Worm (Caenorhabditis elegans) whole organism, young adult: ENCODE results near the gene col-10.
A peak's percentile ranks its signal among the peaks of the same experiment; 100 is the strongest.

Experiments used
- B0019.2 ChIP-seq: fragments of 200-800 bp; sonication (Bioruptor generic); conservative IDR thresholded peaks from 2 replicates; pipeline ENCODE4 v1.3.6; 2022; ENCODE audit warnings: missing genetic modification reagents, missing genetic modification characterization, missing compliant biosample characterization
- D2030.7 ChIP-seq: fragments of 200-800 bp; sonication (Bioruptor generic); IDR thresholded peaks from 2 replicates; pipeline ENCODE4 v1.3.6; 2022; ENCODE audit warnings: missing genetic modification reagents, missing genetic modification characterization, missing compliant biosample characterization
- F22D6.2 ChIP-seq: sonication (generic microtip); optimal IDR thresholded peaks from 2 replicates; lab custom pipeline; 2016; ENCODE audit warnings: mild to moderate bottlenecking, missing genetic modification characterization, missing compliant biosample characterization
- F33H1.4 ChIP-seq: fragments of 200-800 bp; sonication (Bioruptor generic); IDR thresholded peaks from 2 replicates; pipeline ENCODE4 v1.3.6; 2022; ENCODE audit warnings: missing genetic modification reagents, missing genetic modification characterization, missing compliant biosample characterization
- F39B2.1 ChIP-seq: fragments of 200-800 bp; sonication (Bioruptor generic); IDR thresholded peaks from 2 replicates; pipeline ENCODE4 v1.3.6; 2022; ENCODE audit warnings: missing genetic modification reagents, missing genetic modification characterization, missing compliant biosample characterization
- F55B11.4 ChIP-seq: sonication (generic microtip); optimal IDR thresholded peaks from 2 replicates; lab custom pipeline; 2016; ENCODE audit warnings: missing compliant biosample characterization, missing genetic modification characterization, borderline replicate concordance; ENCODE audit not compliant: insufficient read depth
- K12H6.12 ChIP-seq: fragments of 200-800 bp; sonication (Bioruptor generic); optimal IDR thresholded peaks from 2 replicates; lab custom pipeline; 2018; ENCODE audit warnings: mild to moderate bottlenecking, missing genetic modification characterization, missing compliant biosample characterization
- Y53G8AR.9 ChIP-seq: fragments of 200-800 bp; sonication (Bioruptor generic); conservative IDR thresholded peaks from 2 replicates; pipeline ENCODE4 v1.3.6; 2022; ENCODE audit warnings: missing genetic modification reagents, missing genetic modification characterization, missing compliant biosample characterization
- ZK185.1 ChIP-seq: sonication (generic microtip); optimal IDR thresholded peaks from 2 replicates; lab custom pipeline; 2016; ENCODE audit warnings: mild to moderate bottlenecking, missing genetic modification characterization, missing compliant biosample characterization; ENCODE audit not compliant: poor library complexity, severe bottlenecking
- ama-1 ChIP-seq, 3 experiments: fragments of 150-350 bp in 1 of 3; sonication (generic microtip) in 2 of 3; optimal IDR thresholded peaks; 2 replicates each; lab custom pipeline; 2014 to 2018; ENCODE audit warnings: missing biosample characterization in 2 of 3, missing genetic modification characterization in 2 of 3, missing genetic modification reagents in 2 of 3
- bed-1 ChIP-seq: fragments of 200-800 bp; sonication (Bioruptor generic); IDR thresholded peaks from 2 replicates; pipeline ENCODE4 v1.3.6; 2022; ENCODE audit warnings: missing genetic modification reagents, missing genetic modification characterization, missing compliant biosample characterization
- ceh-27 ChIP-seq: fragments of 200-800 bp; sonication (Bioruptor generic); optimal IDR thresholded peaks from 2 replicates; lab custom pipeline; 2018; ENCODE audit warnings: mild to moderate bottlenecking, missing genetic modification characterization, moderate library complexity, missing compliant biosample characterization
- dpff-1 ChIP-seq: sonication (generic microtip); optimal IDR thresholded peaks from 2 replicates; lab custom pipeline; 2017; ENCODE audit warnings: mild to moderate bottlenecking, missing genetic modification characterization, missing compliant biosample characterization
- egrh-3 ChIP-seq: fragments of 200-800 bp; sonication (Bioruptor generic); IDR thresholded peaks from 2 replicates; pipeline ENCODE4 v1.3.6; 2022; ENCODE audit warnings: missing genetic modification reagents, missing genetic modification characterization, missing compliant biosample characterization
- him-1 ChIP-seq: sonication (generic microtip); optimal IDR thresholded peaks from 2 replicates; lab custom pipeline; 2016; ENCODE audit warnings: missing genotype, missing genetic modification reagents, missing genetic modification characterization, missing compliant biosample characterization
- hmg-1.2 ChIP-seq: fragments of 200-800 bp; sonication (Bioruptor generic); IDR thresholded peaks from 2 replicates; pipeline ENCODE4 v1.3.6; 2022; ENCODE audit warnings: missing genetic modification reagents, missing genetic modification characterization, missing compliant biosample characterization
- hrde-1 ChIP-seq: sonication (generic microtip); optimal IDR thresholded peaks from 2 replicates; lab custom pipeline; 2016; ENCODE audit warnings: missing genetic modification characterization, mild to moderate bottlenecking, missing compliant biosample characterization, moderate library complexity, missing genotype, missing genetic modification reagents, borderline replicate concordance
- lag-1 ChIP-seq: fragments of 200-800 bp; sonication (Bioruptor generic); IDR thresholded peaks from 2 replicates; pipeline ENCODE4 v1.3.6; 2022; ENCODE audit warnings: missing genetic modification reagents, missing genetic modification characterization, missing compliant biosample characterization
- let-607 ChIP-seq, 2 experiments: fragments of 200-800 bp in 1 of 2; sonication (Bioruptor generic) in 1 of 2; sonication (generic microtip) in 1 of 2; optimal IDR thresholded peaks; 2 replicates each; lab custom pipeline; 2016 to 2018; ENCODE audit warnings: mild to moderate bottlenecking in 2 of 2, missing compliant biosample characterization in 2 of 2, missing genetic modification characterization in 2 of 2, moderate library complexity in 2 of 2, missing genotype in 1 of 2
- madf-10 ChIP-seq: sonication (generic microtip); optimal IDR thresholded peaks from 2 replicates; lab custom pipeline; 2016; ENCODE audit warnings: mild to moderate bottlenecking, missing genetic modification characterization, missing compliant biosample characterization
- madf-6 ChIP-seq: fragments of 200-800 bp; sonication (Bioruptor generic); IDR thresholded peaks from 2 replicates; pipeline ENCODE4 v1.3.6; 2022; ENCODE audit warnings: missing genetic modification reagents, missing genetic modification characterization, missing compliant biosample characterization
- nfyb-1 ChIP-seq: fragments of 200-800 bp; sonication (Bioruptor generic); IDR thresholded peaks from 2 replicates; pipeline ENCODE4 v1.3.6; 2022; ENCODE audit warnings: missing genetic modification reagents, missing genetic modification characterization, missing compliant biosample characterization
- nhr-120 ChIP-seq: fragments of 200-800 bp; sonication (Bioruptor generic); IDR thresholded peaks from 2 replicates; pipeline ENCODE4 v1.3.6; 2022; ENCODE audit warnings: missing genetic modification characterization, missing compliant biosample characterization
- nhr-80 ChIP-seq: sonication (generic microtip); optimal IDR thresholded peaks from 2 replicates; lab custom pipeline; 2016; ENCODE audit warnings: missing genetic modification characterization, missing compliant biosample characterization
- rcor-1 ChIP-seq: fragments of 200-800 bp; sonication (Bioruptor generic); IDR thresholded peaks from 2 replicates; pipeline ENCODE4 v1.3.6; 2022; ENCODE audit warnings: missing genetic modification reagents, missing genetic modification characterization, missing compliant biosample characterization
- snpc-1.1 ChIP-seq: sonication (generic microtip); optimal IDR thresholded peaks from 2 replicates; lab custom pipeline; 2017; ENCODE audit warnings: missing genetic modification characterization, mild to moderate bottlenecking, missing compliant biosample characterization, antibody characterized with exemption, moderate library complexity, missing genotype, missing genetic modification reagents; ENCODE audit not compliant: insufficient read depth
- snpc-1.3 ChIP-seq: sonication (generic microtip); optimal IDR thresholded peaks from 2 replicates; lab custom pipeline; 2017; ENCODE audit warnings: missing genetic modification characterization, mild to moderate bottlenecking, missing compliant biosample characterization, antibody characterized with exemption, moderate library complexity, missing genotype, missing genetic modification reagents; ENCODE audit not compliant: insufficient read depth
- somi-1 ChIP-seq: fragments of 200-800 bp; sonication (Bioruptor generic); optimal IDR thresholded peaks from 2 replicates; lab custom pipeline; 2018; ENCODE audit warnings: mild to moderate bottlenecking, missing genetic modification characterization, missing compliant biosample characterization
- zfh-2 ChIP-seq: fragments of 200-800 bp; sonication (Bioruptor generic); conservative IDR thresholded peaks from 2 replicates; pipeline ENCODE4 v1.3.6; 2022; ENCODE audit warnings: missing genetic modification reagents, missing genetic modification characterization, missing compliant biosample characterization
- ztf-18 ChIP-seq: sonication (generic microtip); optimal IDR thresholded peaks from 2 replicates; lab custom pipeline; 2016; ENCODE audit warnings: missing genotype, mild to moderate bottlenecking, missing genetic modification characterization, missing compliant biosample characterization
- ztf-25 ChIP-seq: fragments of 200-800 bp; sonication (Bioruptor generic); IDR thresholded peaks from 2 replicates; pipeline ENCODE4 v1.3.6; 2022; ENCODE audit warnings: missing genetic modification reagents, missing genetic modification characterization, missing compliant biosample characterization
- ztf-26 ChIP-seq: sonication (generic microtip); optimal IDR thresholded peaks from 2 replicates; lab custom pipeline; 2017; ENCODE audit warnings: missing genetic modification characterization, missing compliant biosample characterization
- ztf-28 ChIP-seq: fragments of 200-800 bp; sonication (Bioruptor generic); IDR thresholded peaks from 2 replicates; pipeline ENCODE4 v1.3.6; 2022; ENCODE audit warnings: missing genetic modification reagents, missing genetic modification characterization, missing compliant biosample characterization
- ztf-3 ChIP-seq: fragments of 200-800 bp; sonication (Bioruptor generic); optimal IDR thresholded peaks from 2 replicates; lab custom pipeline; 2018; ENCODE audit warnings: mild to moderate bottlenecking, missing genetic modification characterization, missing compliant biosample characterization

col-10 gene

DNA sequence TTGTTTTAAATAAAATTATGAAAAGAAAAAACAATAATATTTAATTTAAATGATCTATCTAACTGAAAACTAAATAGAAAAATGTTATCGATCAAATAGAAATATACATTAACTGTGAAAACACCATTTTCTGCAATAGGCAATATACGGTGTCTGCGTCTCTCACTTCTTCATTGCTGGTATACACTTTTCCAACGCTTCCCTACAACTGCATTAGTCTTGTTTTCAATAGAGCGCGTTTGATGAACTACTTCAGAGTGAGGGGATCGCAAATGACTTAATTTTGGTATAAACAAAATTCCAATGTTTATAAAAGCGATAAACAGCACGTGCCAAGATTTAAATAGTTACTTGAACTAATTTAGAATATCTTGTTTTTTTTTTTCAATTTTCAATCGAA, 47.4 kb upstream of the col-10 start (continued):
- peak; percentile 7 for TF ChIP-seq ceh-27 (GFP tag; lab: Kevin White, UChicago)
- TF ChIP-seq rcor-1 (GFP tag; lab: Robert Waterston, UW) = no peak
- no peak for TF ChIP-seq zfh-2
- no peak for TF ChIP-seq nhr-120 (GFP tag; lab: Robert Waterston, UW)
- peak in 1 of 2 experiments; percentile 59 for TF ChIP-seq let-607 (tag; optimal IDR thresholded peaks at IDR 0.05; lab: Kevin White, UChicago)
- TF ChIP-seq madf-10 (tag; lab: Kevin White, UChicago) = no peak
- no peak for TF ChIP-seq F39B2.1 (GFP tag; lab: Robert Waterston, UW)
- TF ChIP-seq hmg-1.2 = peak; percentile 74; the same call in 1 of the 2 replicates
- no peak for TF ChIP-seq bed-1 (GFP tag; lab: Robert Waterston, UW)

DNA sequence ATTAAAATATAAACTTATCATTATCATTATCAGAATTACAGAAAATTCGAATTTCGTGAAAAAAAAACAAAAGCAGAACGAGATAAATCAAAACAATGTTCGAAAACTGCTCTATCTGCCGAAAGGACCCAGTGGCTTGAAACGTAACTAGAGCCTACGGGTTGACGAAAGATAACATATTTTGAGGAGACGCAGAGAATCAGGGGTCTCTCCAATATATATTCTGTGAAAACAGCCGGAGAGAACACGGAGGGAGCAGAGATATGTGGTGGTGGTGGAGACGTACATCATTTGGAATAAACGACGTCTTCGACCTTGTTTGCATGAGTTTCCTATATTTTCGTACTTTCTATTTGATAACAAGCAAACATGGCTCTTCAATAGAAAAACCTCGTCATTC, 43.8 kb upstream of the col-10 start:
- TF ChIP-seq egrh-3 (GFP tag; lab: Robert Waterston, UW) (no peak), Y53G8AR.9 (GFP tag; lab: Robert Waterston, UW) (no peak), F39B2.1 (GFP tag; lab: Robert Waterston, UW) (no peak), lag-1 (GFP tag; lab: Robert Waterston, UW) (0 out of 2 replicates have a peak, but pooled peaks have one; percentile 19), D2030.7 (GFP tag; lab: Robert Waterston, UW) (no peak), ztf-18 (tag; lab: Kevin White, UChicago) (no peak), hmg-1.2 (peak; percentile 69)
- TF ChIP-seq, all 124 proteins: peak for 2

DNA sequence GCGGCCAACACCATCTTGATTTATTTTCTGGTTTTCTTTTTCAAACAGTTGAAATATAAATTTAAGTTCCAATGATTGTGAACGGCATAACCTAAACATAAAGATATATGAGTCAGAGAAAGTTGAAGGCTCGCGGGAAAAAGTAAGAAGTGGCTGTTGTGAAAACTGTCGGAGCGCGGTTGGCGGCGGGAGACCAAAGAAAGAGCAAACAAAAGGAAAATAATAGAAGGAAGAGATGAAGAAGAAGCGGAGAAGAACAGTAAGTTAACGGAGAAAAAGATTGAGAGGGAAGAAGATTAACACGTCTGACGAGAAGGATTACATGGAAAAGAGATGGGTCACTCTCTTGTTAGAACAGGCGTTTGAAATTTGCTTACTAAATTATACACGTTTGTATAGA, 42.3 kb upstream of the col-10 start, which contains the start of gene inx-10:
TSS of gene inx-10 (minus strand) at position 101 of the 400 bp plus-strand sequence.
- TF ChIP-seq him-1 (tag; lab: Kevin White, UChicago) = no peak
- no peak for TF ChIP-seq ztf-25 (GFP tag; lab: Robert Waterston, UW)
- no peak for TF ChIP-seq madf-6
- TF ChIP-seq F33H1.4 (GFP tag; lab: Robert Waterston, UW) = no peak
- no peak for TF ChIP-seq snpc-1.3
- no peak for TF ChIP-seq nfyb-1
- no peak for TF ChIP-seq ztf-28 (GFP tag; lab: Robert Waterston, UW)
- TF ChIP-seq somi-1 = no peak
- no peak for TF ChIP-seq K12H6.12 (tag; lab: Kevin White, UChicago)
- no peak for TF ChIP-seq nhr-80 (tag; lab: Kevin White, UChicago)
- TF ChIP-seq D2030.7 (GFP tag; lab: Robert Waterston, UW) = no peak
- TF ChIP-seq bed-1 (GFP tag; lab: Robert Waterston, UW) = no peak
- TF ChIP-seq B0019.2 (GFP tag; lab: Robert Waterston, UW) = no peak
- no peak for TF ChIP-seq F22D6.2 (tag; lab: Kevin White, UChicago)
- TF ChIP-seq snpc-1.1 (tag; lab: Kevin White, UChicago) = no peak
- TF ChIP-seq F55B11.4 = no peak
- TF ChIP-seq ztf-26 (tag; lab: Kevin White, UChicago) = no peak
- TF ChIP-seq ama-1 (optimal IDR thresholded peaks at IDR 0.05; lab: Kevin White, UChicago) = no peak
- no peak for TF ChIP-seq ama-1 (GFP tag; optimal IDR thresholded peaks at IDR 0.05; lab: Kevin White, UChicago)
- TF ChIP-seq, all 124 proteins: peak for 0

DNA sequence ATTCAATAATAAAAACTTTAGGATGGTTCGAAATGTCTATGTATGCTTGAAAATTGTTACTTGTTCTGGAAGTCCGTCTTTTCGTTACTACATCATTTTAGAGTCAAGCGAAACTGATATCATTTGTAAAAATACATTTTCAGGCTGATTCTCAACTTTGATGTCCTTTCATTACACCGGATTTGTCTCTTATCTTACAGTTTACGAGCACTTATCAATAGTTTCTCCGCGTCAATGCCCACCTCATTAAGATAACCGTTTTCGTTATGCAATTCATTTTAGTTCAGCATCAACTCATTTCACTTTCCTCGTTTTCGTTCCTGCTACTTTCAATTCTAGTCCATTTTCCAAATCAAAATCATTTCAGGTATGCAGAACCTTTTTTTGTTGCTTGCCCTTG, 37.6 kb upstream of the col-10 start, which contains the start of gene asp-2:
TSS of gene asp-2 (plus strand) at position 368 of the 400 bp plus-strand sequence.
- TF ChIP-seq ZK185.1 (tag; lab: Kevin White, UChicago) (no peak), dpff-1 (tag; lab: Kevin White, UChicago) (no peak), nhr-80 (tag; lab: Kevin White, UChicago) (peak; percentile 73), hrde-1 (tag; lab: Kevin White, UChicago) (no peak), ztf-3 (GFP tag; lab: Kevin White, UChicago) (no peak)
